Worm (Caenorhabditis elegans) whole organism, L1 larva: Measurements from ENCODE around the gene str-196.
A peak's percentile ranks its signal among the peaks of the same experiment; 100 is the strongest.

Experiments used
- aly-2 ChIP-seq: fragments of 150-350 bp; optimal IDR thresholded peaks from 2 replicates; lab custom pipeline; 2014; ENCODE audit warnings: missing biosample characterization, missing genetic modification characterization
- fkh-10 ChIP-seq: sonication (generic microtip); optimal IDR thresholded peaks from 2 replicates; lab custom pipeline; 2017; ENCODE audit warnings: missing biosample characterization, missing genetic modification reagents, missing genetic modification characterization
- lin-35 ChIP-seq, 2 experiments: fragments of 150-350 bp; optimal IDR thresholded peaks; 2 replicates each; lab custom pipeline; 2014; ENCODE audit warnings: missing biosample characterization in 2 of 2, missing genetic modification characterization in 2 of 2, missing genetic modification reagents in 2 of 2
- unc-130 ChIP-seq: fragments of 150-350 bp; optimal IDR thresholded peaks from 2 replicates; lab custom pipeline; 2017; ENCODE audit warnings: missing biosample characterization, missing genetic modification characterization, inconsistent platforms

- peak in 1 of 2 experiments; percentile 60 for TF ChIP-seq lin-35 (GFP tag; optimal IDR thresholded peaks at IDR 0.05; lab: Kevin White, UChicago)
- TF ChIP-seq unc-130 (tag; lab: Kevin White, UChicago) = no peak
- TF ChIP-seq aly-2 (tag; lab: Kevin White, UChicago) = no peak
- TF ChIP-seq fkh-10 (GFP tag; lab: Kevin White, UChicago) = no peak
Observed at ce11 chrV:494284-494683, 2.8 kb downstream of the str-196 start, which contains the start of gene nhr-131.
